Worm (Caenorhabditis elegans) whole organism, young adult: ENCODE measurements around the gene W06A11.1.
"Not testable (repeated sequence)": the region's sequence is repeated elsewhere in the genome, so short reads cannot be mapped to it uniquely, and the experiment has no call there.

Experiments used
- athp-1 ChIP-seq: sonication (generic microtip); optimal IDR thresholded peaks from 2 replicates; lab custom pipeline; 2017; ENCODE audit warnings: mild to moderate bottlenecking, missing genetic modification characterization, missing compliant biosample characterization
- ccch-3 ChIP-seq: fragments of 200-800 bp; sonication (Bioruptor generic); optimal IDR thresholded peaks from 2 replicates; lab custom pipeline; 2018; ENCODE audit warnings: mild to moderate bottlenecking, missing genetic modification characterization, missing compliant biosample characterization

ce11 chrII:4047839-4048440 lies 19.4 kb upstream of the W06A11.1 start:
- peak; percentile 35 for TF ChIP-seq athp-1
- TF ChIP-seq ccch-3 (GFP tag; lab: Kevin White, UChicago): not testable (repeated sequence)
